Worm (Caenorhabditis elegans): Measurements from ENCODE around the gene srd-64.

DNA sequence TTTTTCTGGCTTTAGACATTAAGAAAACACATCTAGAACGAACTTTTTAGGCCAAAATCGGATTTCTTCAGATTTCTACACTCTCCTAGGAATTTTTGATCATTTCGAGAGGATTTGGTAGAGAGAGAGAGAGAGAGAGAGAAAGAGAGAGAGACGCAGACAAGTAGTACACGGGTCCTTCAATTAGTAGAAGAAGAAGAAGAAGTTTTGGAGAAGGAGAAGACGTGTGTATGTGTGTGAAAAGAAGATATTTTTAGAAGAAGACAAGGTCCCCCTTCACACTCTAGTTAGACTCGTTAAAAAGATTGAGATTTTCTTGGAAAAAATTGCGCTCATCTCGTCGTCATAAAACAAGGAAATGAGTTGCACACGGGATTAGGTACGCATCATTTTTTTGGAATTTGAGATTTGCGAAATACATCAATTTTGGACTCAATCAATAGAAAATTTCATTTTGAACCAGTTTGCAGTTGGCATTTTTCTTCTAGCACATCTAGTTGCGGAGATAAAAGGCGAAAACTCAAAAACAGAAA is 48.6 kb upstream of the srd-64 start:
- no peak for TF ChIP-seq elt-1 (tag; optimal IDR thresholded peaks at IDR 0.05; ENCODE audit: borderline replicate concordance, insufficient read depth)
- TF ChIP-seq unc-39 (tag; optimal IDR thresholded peaks at IDR 0.05), result no peak
- no peak for TF ChIP-seq nhr-2 (tag; optimal IDR thresholded peaks at IDR 0.05)

All from whole organism, mixed stage, embryonic.